Fruit fly (Drosophila melanogaster) whole organism, prepupa: ENCODE measurements around the gene CG11583.

Experiments used
- Eip93F ChIP-seq: fragments of 200-800 bp; sonication (Bioruptor generic); optimal IDR thresholded peaks from 2 replicates; lab custom pipeline; 2016; ENCODE audit warnings: missing biosample characterization, mild to moderate bottlenecking, missing genetic modification characterization
- Gug ChIP-seq: fragments of 200-800 bp; sonication (Bioruptor generic); IDR thresholded peaks from 2 replicates; pipeline ENCODE4 v1.3.6; 2022; ENCODE audit warnings: missing biosample characterization, missing genetic modification characterization
- Sox102F ChIP-seq: fragments of 200-800 bp; sonication (Bioruptor generic); optimal IDR thresholded peaks from 2 replicates; lab custom pipeline; 2016; ENCODE audit warnings: missing biosample characterization, mild to moderate bottlenecking, missing genetic modification characterization
- esn ChIP-seq: fragments of 200-800 bp; sonication (Bioruptor generic); optimal IDR thresholded peaks from 2 replicates; lab custom pipeline; 2016; ENCODE audit warnings: missing biosample characterization, mild to moderate bottlenecking, missing genetic modification characterization, moderate library complexity
- net ChIP-seq: fragments of 200-800 bp; sonication (Bioruptor generic); optimal IDR thresholded peaks from 3 replicates; lab custom pipeline; 2016; ENCODE audit warnings: missing biosample characterization, missing genetic modification characterization
- pdm3 ChIP-seq: fragments of 200-800 bp; sonication (Bioruptor generic); optimal IDR thresholded peaks from 3 replicates; lab custom pipeline; 2016; ENCODE audit warnings: missing biosample characterization, missing genetic modification characterization
- topi ChIP-seq: fragments of 200-800 bp; sonication (Bioruptor generic); optimal IDR thresholded peaks from 3 replicates; lab custom pipeline; 2016; ENCODE audit warnings: missing biosample characterization, missing genetic modification characterization

dm6 chr3L:4293304-4293703, 10.7 kb upstream of the CG11583 start:
- TF ChIP-seq Eip93F (no peak), topi (GFP tag; lab: Kevin White, UChicago) (no peak), pdm3 (GFP tag; lab: Kevin White, UChicago) (no peak), esn (GFP tag; lab: Kevin White, UChicago) (no peak), net (GFP tag; lab: Kevin White, UChicago) (no peak), Sox102F (no peak), Gug (no peak)
